Fruit fly (Drosophila melanogaster) whole organism, prepupa: ENCODE measurements around the gene CG15221.

Experiments used
- Blimp-1 ChIP-seq: fragments of 200-800 bp; sonication (Bioruptor generic); optimal IDR thresholded peaks from 3 replicates; lab custom pipeline; 2017; ENCODE audit warnings: missing biosample characterization, missing genetic modification characterization, mild to moderate bottlenecking, moderate library complexity, missing genetic modification reagents
- CG10631 ChIP-seq: fragments of 200-800 bp; sonication (Bioruptor generic); optimal IDR thresholded peaks from 2 replicates; lab custom pipeline; 2016; ENCODE audit warnings: missing biosample characterization, missing genetic modification characterization
- CG10669 ChIP-seq: fragments of 200-800 bp; sonication (Bioruptor generic); optimal IDR thresholded peaks from 3 replicates; lab custom pipeline; 2018; ENCODE audit warnings: missing biosample characterization, mild to moderate bottlenecking, missing genetic modification characterization, moderate library complexity
- CG11294 ChIP-seq: fragments of 200-800 bp; sonication (Bioruptor generic); IDR thresholded peaks from 2 replicates; pipeline ENCODE4 v1.3.6; 2022; ENCODE audit warnings: missing biosample characterization, missing genetic modification characterization
- CG11902 ChIP-seq: fragments of 200-800 bp; sonication (Bioruptor generic); optimal IDR thresholded peaks from 3 replicates; lab custom pipeline; 2016; ENCODE audit warnings: missing biosample characterization, missing genetic modification characterization
- CG15336 ChIP-seq: fragments of 200-800 bp; sonication (Bioruptor generic); IDR thresholded peaks from 2 replicates; pipeline ENCODE4 v1.3.6; 2022; ENCODE audit warnings: missing biosample characterization, missing genetic modification characterization
- CG1621 ChIP-seq: fragments of 200-800 bp; sonication (Bioruptor generic); optimal IDR thresholded peaks from 3 replicates; lab custom pipeline; 2018; ENCODE audit warnings: missing biosample characterization, mild to moderate bottlenecking, missing genetic modification characterization
- CG16779 ChIP-seq: fragments of 200-800 bp; sonication (Bioruptor generic); optimal IDR thresholded peaks from 3 replicates; lab custom pipeline; 2017; ENCODE audit warnings: missing biosample characterization, mild to moderate bottlenecking, missing genetic modification characterization
- CG3032 ChIP-seq: fragments of 200-800 bp; optimal IDR thresholded peaks from 2 replicates; lab custom pipeline; 2019; ENCODE audit warnings: missing biosample characterization, mild to moderate bottlenecking, missing genetic modification characterization, moderate library complexity
- CG31627 ChIP-seq: fragments of 200-800 bp; sonication (Bioruptor generic); optimal IDR thresholded peaks from 3 replicates; lab custom pipeline; 2016; ENCODE audit warnings: missing biosample characterization, missing genetic modification characterization
- CG32006 ChIP-seq: fragments of 200-800 bp; sonication (Bioruptor generic); optimal IDR thresholded peaks from 3 replicates; lab custom pipeline; 2017; ENCODE audit warnings: missing biosample characterization, mild to moderate bottlenecking, missing genetic modification characterization
- CG3919 ChIP-seq: fragments of 200-800 bp; sonication (Bioruptor generic); optimal IDR thresholded peaks from 3 replicates; lab custom pipeline; 2016; ENCODE audit warnings: missing biosample characterization, missing genetic modification characterization
- CG4318 ChIP-seq: fragments of 200-800 bp; sonication (Bioruptor generic); optimal IDR thresholded peaks from 3 replicates; lab custom pipeline; 2017; ENCODE audit warnings: missing biosample characterization, mild to moderate bottlenecking, missing genetic modification characterization
- CG6163 ChIP-seq: fragments of 200-800 bp; sonication (Bioruptor generic); IDR thresholded peaks from 3 replicates; pipeline ENCODE4 v1.3.6; 2022; ENCODE audit warnings: missing biosample characterization, missing genetic modification characterization
- CG6276 ChIP-seq: fragments of 200-800 bp; sonication (Bioruptor generic); optimal IDR thresholded peaks from 2 replicates; lab custom pipeline; 2017; ENCODE audit warnings: missing biosample characterization, mild to moderate bottlenecking, missing genetic modification characterization
- CG6792 ChIP-seq: fragments of 200-800 bp; sonication (Bioruptor generic); optimal IDR thresholded peaks from 3 replicates; lab custom pipeline; 2016; ENCODE audit warnings: missing biosample characterization, missing genetic modification characterization
- CG6808 ChIP-seq: fragments of 200-800 bp; sonication (Bioruptor generic); optimal IDR thresholded peaks from 3 replicates; lab custom pipeline; 2017; ENCODE audit warnings: missing biosample characterization, missing genetic modification characterization, mild to moderate bottlenecking, moderate library complexity, missing genetic modification reagents
- CG7368 ChIP-seq: fragments of 200-800 bp; sonication (Bioruptor generic); optimal IDR thresholded peaks from 3 replicates; lab custom pipeline; 2016; ENCODE audit warnings: missing biosample characterization, missing genetic modification characterization
- CG8319 ChIP-seq: fragments of 200-800 bp; sonication (Bioruptor generic); optimal IDR thresholded peaks from 3 replicates; lab custom pipeline; 2016; ENCODE audit warnings: missing biosample characterization, missing genetic modification characterization
- CG8632 ChIP-seq: fragments of 200-800 bp; sonication (Bioruptor generic); optimal IDR thresholded peaks from 3 replicates; lab custom pipeline; 2016; ENCODE audit warnings: missing biosample characterization, missing genetic modification characterization
- CG9139 ChIP-seq: fragments of 200-800 bp; sonication (Bioruptor generic); optimal IDR thresholded peaks from 3 replicates; lab custom pipeline; 2017; ENCODE audit warnings: missing biosample characterization, mild to moderate bottlenecking, missing genetic modification characterization
- Eip75B ChIP-seq: fragments of 200-800 bp; sonication (Bioruptor generic); optimal IDR thresholded peaks from 3 replicates; lab custom pipeline; 2016; ENCODE audit warnings: missing biosample characterization, missing genetic modification characterization
- Eip78C ChIP-seq: fragments of 200-800 bp; sonication (Bioruptor generic); peaks from one replicate; lab custom pipeline; 2016; ENCODE audit warnings: missing biosample characterization, missing genetic modification characterization
- Eip93F ChIP-seq: fragments of 200-800 bp; sonication (Bioruptor generic); optimal IDR thresholded peaks from 2 replicates; lab custom pipeline; 2016; ENCODE audit warnings: missing biosample characterization, mild to moderate bottlenecking, missing genetic modification characterization
- Ets96B ChIP-seq: fragments of 200-800 bp; optimal IDR thresholded peaks from 2 replicates; lab custom pipeline; 2019; ENCODE audit warnings: missing biosample characterization, mild to moderate bottlenecking, missing genetic modification characterization, moderate library complexity
- Hr38 ChIP-seq: sonication (Bioruptor generic); optimal IDR thresholded peaks from 2 replicates; lab custom pipeline; 2016; ENCODE audit warnings: missing biosample characterization, missing genetic modification characterization
- Hr39 ChIP-seq: fragments of 200-800 bp; sonication (Bioruptor generic); optimal IDR thresholded peaks from 2 replicates; lab custom pipeline; 2016; ENCODE audit warnings: missing biosample characterization, missing genetic modification characterization
- Hr4 ChIP-seq: fragments of 200-800 bp; sonication (Bioruptor generic); optimal IDR thresholded peaks from 3 replicates; lab custom pipeline; 2016; ENCODE audit warnings: missing biosample characterization, missing genetic modification characterization
- Lpt ChIP-seq: fragments of 200-800 bp; sonication (Bioruptor generic); optimal IDR thresholded peaks from 3 replicates; lab custom pipeline; 2016; ENCODE audit warnings: missing biosample characterization, missing genetic modification characterization
- Met ChIP-seq: fragments of 200-800 bp; sonication (Bioruptor generic); optimal IDR thresholded peaks from 3 replicates; lab custom pipeline; 2016; ENCODE audit warnings: missing biosample characterization, missing genetic modification characterization
- Sox102F ChIP-seq: fragments of 200-800 bp; sonication (Bioruptor generic); optimal IDR thresholded peaks from 2 replicates; lab custom pipeline; 2016; ENCODE audit warnings: missing biosample characterization, mild to moderate bottlenecking, missing genetic modification characterization
- Sox14 ChIP-seq: fragments of 200-800 bp; sonication (Bioruptor generic); optimal IDR thresholded peaks from 3 replicates; lab custom pipeline; 2016; ENCODE audit warnings: missing biosample characterization, missing genetic modification characterization
- achi ChIP-seq: fragments of 200-800 bp; sonication (Bioruptor generic); optimal IDR thresholded peaks from 3 replicates; lab custom pipeline; 2016; ENCODE audit warnings: missing biosample characterization, missing genetic modification characterization
- acj6 ChIP-seq: fragments of 200-800 bp; sonication (Bioruptor generic); optimal IDR thresholded peaks from 3 replicates; lab custom pipeline; 2016; ENCODE audit warnings: missing biosample characterization, missing genetic modification characterization
- cyc ChIP-seq: fragments of 200-800 bp; sonication (Bioruptor generic); optimal IDR thresholded peaks from 3 replicates; lab custom pipeline; 2016; ENCODE audit warnings: missing biosample characterization, missing genetic modification characterization
- dac ChIP-seq: fragments of 200-800 bp; sonication (Bioruptor generic); optimal IDR thresholded peaks from 2 replicates; lab custom pipeline; 2017; ENCODE audit warnings: missing biosample characterization, mild to moderate bottlenecking, missing genetic modification characterization
- eg ChIP-seq: fragments of 200-800 bp; sonication (Bioruptor generic); IDR thresholded peaks from 3 replicates; pipeline ENCODE4 v1.3.6; 2022; ENCODE audit warnings: missing biosample characterization, missing genetic modification characterization
- esn ChIP-seq: fragments of 200-800 bp; sonication (Bioruptor generic); optimal IDR thresholded peaks from 2 replicates; lab custom pipeline; 2016; ENCODE audit warnings: missing biosample characterization, mild to moderate bottlenecking, missing genetic modification characterization, moderate library complexity
- fd85E ChIP-seq: fragments of 200-800 bp; sonication (Bioruptor generic); optimal IDR thresholded peaks from 3 replicates; lab custom pipeline; 2016; ENCODE audit warnings: missing biosample characterization, missing genetic modification characterization
- fkh ChIP-seq: fragments of 200-800 bp; sonication (Bioruptor generic); optimal IDR thresholded peaks from 3 replicates; lab custom pipeline; 2017; ENCODE audit warnings: missing biosample characterization, mild to moderate bottlenecking, missing genetic modification characterization, moderate library complexity
- lz ChIP-seq: fragments of 200-800 bp; sonication (Bioruptor generic); optimal IDR thresholded peaks from 3 replicates; lab custom pipeline; 2016; ENCODE audit warnings: missing biosample characterization, missing genetic modification characterization
- net ChIP-seq: fragments of 200-800 bp; sonication (Bioruptor generic); optimal IDR thresholded peaks from 3 replicates; lab custom pipeline; 2016; ENCODE audit warnings: missing biosample characterization, missing genetic modification characterization
- pdm3 ChIP-seq: fragments of 200-800 bp; sonication (Bioruptor generic); optimal IDR thresholded peaks from 3 replicates; lab custom pipeline; 2016; ENCODE audit warnings: missing biosample characterization, missing genetic modification characterization
- salr ChIP-seq, 2 experiments: fragments of 200-800 bp; sonication (Bioruptor generic); optimal IDR thresholded peaks; 3 replicates each; lab custom pipeline; 2016 to 2018; ENCODE audit warnings: missing biosample characterization in 2 of 2, missing genetic modification characterization in 2 of 2, mild to moderate bottlenecking in 1 of 2
- svp ChIP-seq: fragments of 200-800 bp; sonication (Bioruptor generic); peaks from one replicate; lab custom pipeline; 2016; ENCODE audit warnings: missing biosample characterization, missing genetic modification characterization
- topi ChIP-seq: fragments of 200-800 bp; sonication (Bioruptor generic); optimal IDR thresholded peaks from 3 replicates; lab custom pipeline; 2016; ENCODE audit warnings: missing biosample characterization, missing genetic modification characterization
- vri ChIP-seq: fragments of 200-800 bp; sonication (Bioruptor generic); optimal IDR thresholded peaks from 3 replicates; lab custom pipeline; 2016; ENCODE audit warnings: missing biosample characterization, mild to moderate bottlenecking, missing genetic modification characterization

CG15221 gene

DNA sequence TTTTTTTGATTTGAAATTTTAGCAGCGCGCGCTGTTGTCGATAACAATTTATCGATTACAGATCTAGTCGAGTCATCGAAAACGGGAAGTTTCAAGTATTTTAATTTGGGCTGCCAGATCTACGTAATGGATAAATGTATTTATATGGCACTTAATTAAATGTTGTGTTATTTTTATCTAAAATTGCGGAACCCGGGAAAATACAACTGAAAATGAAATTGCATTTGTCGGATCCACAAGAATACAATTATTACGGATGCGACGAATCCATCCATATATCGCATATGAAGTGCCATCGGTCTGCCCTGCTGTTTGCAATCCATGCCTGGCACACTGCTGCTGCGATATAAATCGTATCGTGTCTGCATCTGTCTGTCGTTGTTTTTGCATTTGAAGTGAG is 3.9 kb upstream of the CG15221 start, which contains the start of gene Tango10 (continued):
- peak; percentile 68 for TF ChIP-seq Sox14 (GFP tag; lab: Kevin White, UChicago)
- no peak for TF ChIP-seq CG6276 (GFP tag; lab: Kevin White, UChicago)
- TF ChIP-seq CG6792 (GFP tag; lab: Kevin White, UChicago), result peak; percentile 19
- TF ChIP-seq CG3919 (GFP tag; lab: Kevin White, UChicago), result peak; percentile 55
- peak; percentile 37 for TF ChIP-seq lz (GFP tag; lab: Kevin White, UChicago)
- TF ChIP-seq Eip75B (GFP tag; lab: Kevin White, UChicago), result peak; percentile 27

DNA sequence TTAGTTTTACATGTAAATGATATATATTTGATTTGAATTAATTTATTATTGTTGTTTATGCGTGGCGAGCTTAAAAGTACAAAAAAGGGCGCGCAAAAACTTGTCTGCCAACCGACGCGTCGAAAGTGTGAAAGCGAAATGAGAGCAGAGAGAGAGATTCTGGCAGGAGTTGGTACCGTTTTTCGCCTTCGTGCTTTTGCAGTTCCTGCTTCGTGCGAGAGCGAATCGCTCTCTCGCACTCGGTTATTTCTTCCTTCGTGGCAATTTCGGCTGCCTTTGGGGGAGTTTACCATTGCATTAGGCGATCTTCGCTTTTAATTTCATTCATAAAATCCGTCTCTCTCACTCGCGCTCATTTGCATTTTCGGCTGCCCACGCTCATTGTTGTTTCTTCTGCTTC is 5.0 kb downstream of the CG15221 start, which contains the start of gene inaF-D:
TSS of gene inaF-D (minus strand) at position 101 of the 400 bp plus-strand sequence.
- TF ChIP-seq CG1621 (tag; lab: Kevin White, UChicago), result no peak
- no peak for TF ChIP-seq Ets96B (tag; lab: Kevin White, UChicago)
- TF ChIP-seq CG11294 (GFP tag; lab: Robert Waterston, UW), result no peak
- no peak for TF ChIP-seq CG6163 (GFP tag; lab: Robert Waterston, UW)
- TF ChIP-seq Eip78C, result no peak
- TF ChIP-seq CG11902, result no peak
- TF ChIP-seq cyc (GFP tag; lab: Kevin White, UChicago), result no peak
- no peak for TF ChIP-seq CG16779 (tag; lab: Kevin White, UChicago)
- no peak for TF ChIP-seq Eip93F
- TF ChIP-seq fkh (GFP tag; lab: Kevin White, UChicago), result no peak
- no peak for TF ChIP-seq CG15336 (GFP tag; lab: Robert Waterston, UW)
- no peak for TF ChIP-seq CG6808 (GFP tag; lab: Kevin White, UChicago)
- TF ChIP-seq CG10669 (GFP tag; lab: Kevin White, UChicago), result no peak
- no peak for TF ChIP-seq Eip75B (GFP tag; lab: Kevin White, UChicago)

dm6 chrX:11729993-11730392 is 5.9 kb downstream of the CG15221 start:
- TF ChIP-seq Eip93F (no peak), CG7368 (GFP tag; lab: Kevin White, UChicago) (no peak), dac (GFP tag; lab: Kevin White, UChicago) (peak; percentile 29), Lpt (GFP tag; lab: Kevin White, UChicago) (no peak), CG31627 (GFP tag; lab: Kevin White, UChicago) (no peak), CG8319 (GFP tag; lab: Kevin White, UChicago) (no peak), Eip75B (GFP tag; lab: Kevin White, UChicago) (peak; percentile 2), fkh (GFP tag; lab: Kevin White, UChicago) (no peak), Met (GFP tag; lab: Kevin White, UChicago) (no peak), eg (GFP tag; lab: Robert Waterston, UW) (no peak), Hr39 (GFP tag; lab: Kevin White, UChicago) (no peak), CG8632 (GFP tag; lab: Kevin White, UChicago) (no peak), topi (GFP tag; lab: Kevin White, UChicago) (no peak), salr (GFP tag; optimal IDR thresholded peaks at IDR 0.05; lab: Kevin White, UChicago) (no peak), CG10631 (GFP tag; lab: Kevin White, UChicago) (no peak), CG16779 (tag; lab: Kevin White, UChicago) (no peak), CG3919 (GFP tag; lab: Kevin White, UChicago) (no peak), CG3032 (tag; lab: Kevin White, UChicago) (no peak), CG10669 (GFP tag; lab: Kevin White, UChicago) (no peak), CG9139 (GFP tag; lab: Kevin White, UChicago) (no peak), CG6792 (GFP tag; lab: Kevin White, UChicago) (no peak), CG32006 (GFP tag; lab: Kevin White, UChicago) (peak; percentile 66), Hr4 (GFP tag; lab: Kevin White, UChicago) (peak; percentile 45), Hr38 (GFP tag; lab: Kevin White, UChicago) (no peak), CG6163 (GFP tag; lab: Robert Waterston, UW) (no peak), Sox102F (GFP tag; lab: Kevin White, UChicago) (no peak), CG15336 (GFP tag; lab: Robert Waterston, UW) (0 out of 2 replicates have a peak, but pooled peaks have one; percentile 22), Blimp-1 (no peak), CG6276 (GFP tag; lab: Kevin White, UChicago) (peak; percentile 38), CG6808 (GFP tag; lab: Kevin White, UChicago) (no peak), esn (peak; percentile 20), svp (no peak), fd85E (GFP tag; lab: Kevin White, UChicago) (no peak), achi (no peak), CG4318 (peak; percentile 29), pdm3 (no peak), acj6 (GFP tag; lab: Kevin White, UChicago) (no peak), vri (GFP tag; lab: Kevin White, UChicago) (no peak), net (no peak), Sox14 (GFP tag; lab: Kevin White, UChicago) (no peak)
